Worm (Caenorhabditis elegans) whole organism, young adult: Measurements from ENCODE around the gene F56D2.8.

Experiments used
- D2030.7 ChIP-seq: fragments of 200-800 bp; sonication (Bioruptor generic); IDR thresholded peaks from 2 replicates; pipeline ENCODE4 v1.3.6; 2022; ENCODE audit warnings: missing genetic modification reagents, missing genetic modification characterization, missing compliant biosample characterization
- F22D6.2 ChIP-seq: sonication (generic microtip); optimal IDR thresholded peaks from 2 replicates; lab custom pipeline; 2016; ENCODE audit warnings: mild to moderate bottlenecking, missing genetic modification characterization, missing compliant biosample characterization
- F23B12.7 ChIP-seq: sonication (generic microtip); optimal IDR thresholded peaks from 2 replicates; lab custom pipeline; 2017; ENCODE audit warnings: missing genetic modification characterization, mild to moderate bottlenecking, missing compliant biosample characterization, antibody characterized with exemption, moderate library complexity; ENCODE audit not compliant: insufficient read depth
- F33H1.4 ChIP-seq: fragments of 200-800 bp; sonication (Bioruptor generic); IDR thresholded peaks from 2 replicates; pipeline ENCODE4 v1.3.6; 2022; ENCODE audit warnings: missing genetic modification reagents, missing genetic modification characterization, missing compliant biosample characterization
- F37B4.10 ChIP-seq: fragments of 200-800 bp; sonication (Bioruptor generic); IDR thresholded peaks from 2 replicates; pipeline ENCODE4 v1.3.6; 2022; ENCODE audit warnings: missing genetic modification characterization, missing compliant biosample characterization
- F39B2.1 ChIP-seq: fragments of 200-800 bp; sonication (Bioruptor generic); IDR thresholded peaks from 2 replicates; pipeline ENCODE4 v1.3.6; 2022; ENCODE audit warnings: missing genetic modification reagents, missing genetic modification characterization, missing compliant biosample characterization
- F49E8.2 ChIP-seq: sonication (generic microtip); optimal IDR thresholded peaks from 3 replicates; lab custom pipeline; 2017; ENCODE audit warnings: missing genetic modification characterization, mild to moderate bottlenecking, missing compliant biosample characterization, antibody characterized with exemption, moderate library complexity; ENCODE audit not compliant: insufficient read depth
- T07F8.4 ChIP-seq: sonication (generic microtip); optimal IDR thresholded peaks from 2 replicates; lab custom pipeline; 2016; ENCODE audit warnings: mild to moderate bottlenecking, missing genetic modification characterization, moderate library complexity, missing compliant biosample characterization
- Y53G8AR.9 ChIP-seq: fragments of 200-800 bp; sonication (Bioruptor generic); conservative IDR thresholded peaks from 2 replicates; pipeline ENCODE4 v1.3.6; 2022; ENCODE audit warnings: missing genetic modification reagents, missing genetic modification characterization, missing compliant biosample characterization
- Y56A3A.18 ChIP-seq: fragments of 200-800 bp; sonication (Bioruptor generic); IDR thresholded peaks from 2 replicates; pipeline ENCODE4 v1.3.6; 2022; ENCODE audit warnings: missing genetic modification reagents, missing genetic modification characterization, missing compliant biosample characterization
- Y67H2A.10 ChIP-seq: fragments of 200-800 bp; sonication (Bioruptor generic); conservative IDR thresholded peaks from 2 replicates; pipeline ENCODE4 v1.3.6; 2022; ENCODE audit warnings: missing genetic modification reagents, missing genetic modification characterization, missing compliant biosample characterization
- ZK185.1 ChIP-seq: sonication (generic microtip); optimal IDR thresholded peaks from 2 replicates; lab custom pipeline; 2016; ENCODE audit warnings: mild to moderate bottlenecking, missing genetic modification characterization, missing compliant biosample characterization; ENCODE audit not compliant: poor library complexity, severe bottlenecking
- aptf-2 ChIP-seq: fragments of 200-800 bp; sonication (Bioruptor generic); conservative IDR thresholded peaks from 2 replicates; pipeline ENCODE4 v1.3.6; 2022; ENCODE audit warnings: missing genetic modification reagents, missing genetic modification characterization, missing compliant biosample characterization
- athp-1 ChIP-seq: sonication (generic microtip); optimal IDR thresholded peaks from 2 replicates; lab custom pipeline; 2017; ENCODE audit warnings: mild to moderate bottlenecking, missing genetic modification characterization, missing compliant biosample characterization
- bed-1 ChIP-seq: fragments of 200-800 bp; sonication (Bioruptor generic); IDR thresholded peaks from 2 replicates; pipeline ENCODE4 v1.3.6; 2022; ENCODE audit warnings: missing genetic modification reagents, missing genetic modification characterization, missing compliant biosample characterization
- cebp-1 ChIP-seq, 2 experiments: fragments of 200-800 bp in 1 of 2; sonication (Bioruptor generic) in 1 of 2; sonication (generic microtip) in 1 of 2; IDR thresholded peaks in 1 of 2; optimal IDR thresholded peaks in 1 of 2; 2 replicates each; pipeline versions ENCODE4 v1.3.6 to Lab custom; 2017 to 2022; ENCODE audit warnings: missing compliant biosample characterization in 2 of 2, missing genetic modification characterization in 2 of 2, mild to moderate bottlenecking in 1 of 2, missing genetic modification reagents in 1 of 2, moderate library complexity in 1 of 2
- ceh-79 ChIP-seq: sonication (generic microtip); optimal IDR thresholded peaks from 2 replicates; lab custom pipeline; 2017; ENCODE audit warnings: mild to moderate bottlenecking, missing genetic modification characterization, missing compliant biosample characterization
- chd-7 ChIP-seq: sonication (generic microtip); optimal IDR thresholded peaks from 2 replicates; lab custom pipeline; 2016; ENCODE audit warnings: mild to moderate bottlenecking, missing genetic modification characterization, moderate library complexity, missing compliant biosample characterization
- die-1 ChIP-seq: sonication (generic microtip); optimal IDR thresholded peaks from 2 replicates; lab custom pipeline; 2016; ENCODE audit warnings: missing genotype, mild to moderate bottlenecking, missing genetic modification characterization, missing compliant biosample characterization
- dox-1 ChIP-seq: fragments of 200-800 bp; sonication (Bioruptor generic); IDR thresholded peaks from 2 replicates; pipeline ENCODE4 v1.3.6; 2022; ENCODE audit warnings: missing genetic modification reagents, missing genetic modification characterization, missing compliant biosample characterization
- dpl-1 ChIP-seq: fragments of 150-350 bp; optimal IDR thresholded peaks from 2 replicates; lab custom pipeline; 2014; ENCODE audit warnings: missing biosample characterization, missing genetic modification reagents, missing genetic modification characterization
- gei-17 ChIP-seq: fragments of 200-800 bp; sonication (Bioruptor generic); optimal IDR thresholded peaks from 2 replicates; lab custom pipeline; 2018; ENCODE audit warnings: mild to moderate bottlenecking, missing genetic modification characterization, missing compliant biosample characterization
- hlh-12 ChIP-seq: sonication (generic microtip); optimal IDR thresholded peaks from 2 replicates; lab custom pipeline; 2016; ENCODE audit warnings: missing genetic modification characterization, missing compliant biosample characterization
- hlh-26 ChIP-seq: fragments of 200-800 bp; sonication (Bioruptor generic); conservative IDR thresholded peaks from 2 replicates; pipeline ENCODE4 v1.3.6; 2022; ENCODE audit warnings: missing genetic modification reagents, missing genetic modification characterization, missing compliant biosample characterization
- hmg-1.2 ChIP-seq: fragments of 200-800 bp; sonication (Bioruptor generic); IDR thresholded peaks from 2 replicates; pipeline ENCODE4 v1.3.6; 2022; ENCODE audit warnings: missing genetic modification reagents, missing genetic modification characterization, missing compliant biosample characterization
- hmg-20 ChIP-seq: fragments of 200-800 bp; sonication (Bioruptor generic); IDR thresholded peaks from 2 replicates; pipeline ENCODE4 v1.3.6; 2022; ENCODE audit warnings: missing genetic modification reagents, missing genetic modification characterization, missing compliant biosample characterization
- hrde-1 ChIP-seq: sonication (generic microtip); optimal IDR thresholded peaks from 2 replicates; lab custom pipeline; 2016; ENCODE audit warnings: missing genetic modification characterization, mild to moderate bottlenecking, missing compliant biosample characterization, moderate library complexity, missing genotype, missing genetic modification reagents, borderline replicate concordance
- hsf-1 ChIP-seq: fragments of 200-800 bp; sonication (Bioruptor generic); IDR thresholded peaks from 2 replicates; pipeline ENCODE4 v1.3.6; 2022; ENCODE audit warnings: missing genetic modification reagents, missing genetic modification characterization, missing compliant biosample characterization
- lin-35 ChIP-seq, 3 experiments: fragments of 150-350 bp in 2 of 3; sonication (generic microtip) in 1 of 3; optimal IDR thresholded peaks; 2 replicates each; lab custom pipeline; 2014 to 2018; ENCODE audit warnings: missing biosample characterization in 3 of 3, missing genetic modification characterization in 3 of 3, missing genetic modification reagents in 3 of 3
- lin-54 ChIP-seq: fragments of 200-800 bp; sonication (Bioruptor generic); optimal IDR thresholded peaks from 2 replicates; lab custom pipeline; 2018; ENCODE audit warnings: mild to moderate bottlenecking, missing genetic modification characterization, missing compliant biosample characterization
- lsl-1 ChIP-seq: fragments of 200-800 bp; sonication (Bioruptor generic); optimal IDR thresholded peaks from 2 replicates; lab custom pipeline; 2018; ENCODE audit warnings: mild to moderate bottlenecking, missing genetic modification characterization, moderate library complexity, missing compliant biosample characterization
- lsy-27 ChIP-seq: sonication (generic microtip); optimal IDR thresholded peaks from 2 replicates; lab custom pipeline; 2017; ENCODE audit warnings: missing genetic modification characterization, mild to moderate bottlenecking, missing compliant biosample characterization, antibody characterized with exemption, missing genotype, borderline replicate concordance; ENCODE audit not compliant: insufficient read depth
- madf-10 ChIP-seq: sonication (generic microtip); optimal IDR thresholded peaks from 2 replicates; lab custom pipeline; 2016; ENCODE audit warnings: mild to moderate bottlenecking, missing genetic modification characterization, missing compliant biosample characterization
- nfya-2 ChIP-seq: fragments of 200-800 bp; sonication (Bioruptor generic); IDR thresholded peaks from 2 replicates; pipeline ENCODE4 v1.3.6; 2022; ENCODE audit warnings: missing genetic modification reagents, missing genetic modification characterization, missing compliant biosample characterization
- nhr-80 ChIP-seq: sonication (generic microtip); optimal IDR thresholded peaks from 2 replicates; lab custom pipeline; 2016; ENCODE audit warnings: missing genetic modification characterization, missing compliant biosample characterization
- repo-1 ChIP-seq: sonication (generic microtip); optimal IDR thresholded peaks from 2 replicates; lab custom pipeline; 2017; ENCODE audit warnings: mild to moderate bottlenecking, missing genetic modification characterization, missing compliant biosample characterization
- sea-2 ChIP-seq: fragments of 200-800 bp; sonication (Bioruptor generic); IDR thresholded peaks from 2 replicates; pipeline ENCODE4 v1.3.6; 2022; ENCODE audit warnings: missing genetic modification characterization, missing compliant biosample characterization
- snpc-1.1 ChIP-seq: sonication (generic microtip); optimal IDR thresholded peaks from 2 replicates; lab custom pipeline; 2017; ENCODE audit warnings: missing genetic modification characterization, mild to moderate bottlenecking, missing compliant biosample characterization, antibody characterized with exemption, moderate library complexity, missing genotype, missing genetic modification reagents; ENCODE audit not compliant: insufficient read depth
- snpc-1.3 ChIP-seq: sonication (generic microtip); optimal IDR thresholded peaks from 2 replicates; lab custom pipeline; 2017; ENCODE audit warnings: missing genetic modification characterization, mild to moderate bottlenecking, missing compliant biosample characterization, antibody characterized with exemption, moderate library complexity, missing genotype, missing genetic modification reagents; ENCODE audit not compliant: insufficient read depth
- snpc-3.4 ChIP-seq: sonication (generic microtip); optimal IDR thresholded peaks from 2 replicates; lab custom pipeline; 2017; ENCODE audit warnings: missing genetic modification characterization, mild to moderate bottlenecking, missing compliant biosample characterization, antibody characterized with exemption, moderate library complexity, missing genotype, missing genetic modification reagents
- somi-1 ChIP-seq: fragments of 200-800 bp; sonication (Bioruptor generic); optimal IDR thresholded peaks from 2 replicates; lab custom pipeline; 2018; ENCODE audit warnings: mild to moderate bottlenecking, missing genetic modification characterization, missing compliant biosample characterization
- tbx-9 ChIP-seq: sonication (generic microtip); optimal IDR thresholded peaks from 2 replicates; lab custom pipeline; 2016; ENCODE audit warnings: borderline replicate concordance, missing genetic modification characterization, inconsistent platforms, missing compliant biosample characterization
- tlf-1 ChIP-seq: fragments of 200-800 bp; sonication (Bioruptor generic); optimal IDR thresholded peaks from 2 replicates; lab custom pipeline; 2018; ENCODE audit warnings: mild to moderate bottlenecking, missing genetic modification characterization, missing compliant biosample characterization
- ztf-18 ChIP-seq: sonication (generic microtip); optimal IDR thresholded peaks from 2 replicates; lab custom pipeline; 2016; ENCODE audit warnings: missing genotype, mild to moderate bottlenecking, missing genetic modification characterization, missing compliant biosample characterization
- ztf-22 ChIP-seq: fragments of 200-800 bp; sonication (Bioruptor generic); optimal IDR thresholded peaks from 2 replicates; lab custom pipeline; 2018; ENCODE audit warnings: mild to moderate bottlenecking, missing genetic modification characterization, moderate library complexity, missing compliant biosample characterization
- ztf-26 ChIP-seq: sonication (generic microtip); optimal IDR thresholded peaks from 2 replicates; lab custom pipeline; 2017; ENCODE audit warnings: missing genetic modification characterization, missing compliant biosample characterization
- ztf-28 ChIP-seq: fragments of 200-800 bp; sonication (Bioruptor generic); IDR thresholded peaks from 2 replicates; pipeline ENCODE4 v1.3.6; 2022; ENCODE audit warnings: missing genetic modification reagents, missing genetic modification characterization, missing compliant biosample characterization

The F56D2.8 gene

DNA sequence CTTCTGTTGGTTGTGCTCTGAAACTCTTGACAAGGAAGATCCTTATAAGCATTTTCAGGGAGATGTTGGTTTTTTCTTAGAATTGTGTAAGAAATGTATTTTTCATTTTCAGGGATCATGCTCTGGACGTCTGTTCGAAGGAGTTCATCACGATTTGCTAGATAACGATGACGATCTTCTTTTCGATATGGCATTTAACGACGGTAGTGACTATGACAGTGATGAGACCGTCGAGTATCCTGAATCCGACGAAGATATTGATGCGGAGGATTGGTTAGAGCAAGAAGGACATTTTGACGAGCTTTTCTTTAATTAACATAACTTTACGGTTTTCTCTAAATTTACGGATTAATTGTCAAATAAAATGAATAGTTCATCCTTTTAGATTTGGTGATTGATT is 6.1 kb upstream of the F56D2.8 start (continued):
- no peak for TF ChIP-seq nfya-2
- no peak for TF ChIP-seq hmg-20
- peak; percentile 8 for TF ChIP-seq die-1
- no peak for TF ChIP-seq T07F8.4 (tag; lab: Kevin White, UChicago)
- no peak for TF ChIP-seq tlf-1
- TF ChIP-seq Y56A3A.18 (GFP tag; lab: Robert Waterston, UW), result no peak
- TF ChIP-seq hlh-12 (tag; lab: Kevin White, UChicago), result no peak
- no peak for TF ChIP-seq hlh-26 (GFP tag; lab: Robert Waterston, UW)
- no peak for TF ChIP-seq Y67H2A.10
- peak; percentile 63 for TF ChIP-seq snpc-3.4 (tag; lab: Kevin White, UChicago)
- no peak for TF ChIP-seq madf-10 (tag; lab: Kevin White, UChicago)
- TF ChIP-seq F22D6.2 (tag; lab: Kevin White, UChicago), result no peak
- TF ChIP-seq aptf-2 (GFP tag; lab: Robert Waterston, UW), result no peak
- TF ChIP-seq athp-1, result no peak
- TF ChIP-seq F49E8.2 (tag; lab: Kevin White, UChicago), result peak; percentile 14
- no peak for TF ChIP-seq hmg-1.2 (GFP tag; lab: Robert Waterston, UW)
- TF ChIP-seq hsf-1, result peak; percentile 46; the same call in 1 of the 2 replicates
- TF ChIP-seq F37B4.10 (GFP tag; lab: Robert Waterston, UW), result no peak
- no peak for TF ChIP-seq dox-1 (GFP tag; lab: Robert Waterston, UW)
- TF ChIP-seq ZK185.1, result peak; percentile 9
- no peak for TF ChIP-seq F39B2.1
- no peak for TF ChIP-seq dpl-1 (GFP tag; lab: Kevin White, UChicago)
- TF ChIP-seq repo-1 (tag; lab: Kevin White, UChicago), result peak; percentile 74
- no peak for TF ChIP-seq cebp-1 (GFP tag; IDR thresholded peaks at IDR 0.05; lab: Robert Waterston, UW)
- TF ChIP-seq cebp-1 (tag; optimal IDR thresholded peaks at IDR 0.05; lab: Kevin White, UChicago), result peak; percentile 29
- TF ChIP-seq F33H1.4 (GFP tag; lab: Robert Waterston, UW), result peak; percentile 33; the same call in 1 of the 2 replicates
- no peak for TF ChIP-seq ztf-18
- no peak for TF ChIP-seq ztf-26 (tag; lab: Kevin White, UChicago)
- no peak for TF ChIP-seq lsy-27
- TF ChIP-seq snpc-1.3, result no peak
- no peak for TF ChIP-seq somi-1 (GFP tag; lab: Kevin White, UChicago)
- no peak for TF ChIP-seq tbx-9
- TF ChIP-seq F23B12.7, result no peak
- TF ChIP-seq hrde-1 (tag; lab: Kevin White, UChicago), result peak; percentile 59
- TF ChIP-seq chd-7, result no peak
- peak; percentile 40 for TF ChIP-seq lin-54 (GFP tag; lab: Kevin White, UChicago)
- TF ChIP-seq lin-35 (GFP tag; optimal IDR thresholded peaks at IDR 0.05; lab: Kevin White, UChicago), result peak in 1 of 3 experiments; percentile 26
- no peak for TF ChIP-seq bed-1 (GFP tag; lab: Robert Waterston, UW)
- no peak for TF ChIP-seq ztf-22 (GFP tag; lab: Kevin White, UChicago)
- no peak for TF ChIP-seq nhr-80
- TF ChIP-seq D2030.7 (GFP tag; lab: Robert Waterston, UW), result peak; percentile 43; the same call in 1 of the 2 replicates
- TF ChIP-seq snpc-1.1 (tag; lab: Kevin White, UChicago), result no peak
- no peak for TF ChIP-seq Y53G8AR.9 (GFP tag; lab: Robert Waterston, UW)
- no peak for TF ChIP-seq ceh-79
- TF ChIP-seq gei-17 (GFP tag; lab: Kevin White, UChicago), result no peak
- peak; percentile 24 for TF ChIP-seq lsl-1 (GFP tag; lab: Kevin White, UChicago)
- no peak for TF ChIP-seq sea-2 (GFP tag; lab: Robert Waterston, UW)
- TF ChIP-seq ztf-28 (GFP tag; lab: Robert Waterston, UW), result no peak
